Worm (Caenorhabditis elegans): ENCODE measurements around the gene F02C12.2.
A peak's percentile ranks its signal among the peaks of the same experiment; 100 is the strongest.

F02C12.2 gene

ce11 chrX:13401311-13401710, 2.2 kb upstream of the F02C12.2 start (continued):
- peak; percentile 24 for TF ChIP-seq ztf-7 (tag; optimal IDR thresholded peaks at IDR 0.05)
- no peak for TF ChIP-seq pqm-1 (tag; optimal IDR thresholded peaks at IDR 0.05)
- TF ChIP-seq nhr-48 (tag; optimal IDR thresholded peaks at IDR 0.05): no peak
- TF ChIP-seq nhr-25 (tag; optimal IDR thresholded peaks at IDR 0.05; ENCODE audit: borderline replicate concordance, insufficient read depth): no peak
- peak; percentile 55; the same call in 1 of the 2 replicates for TF ChIP-seq dmd-6 (GFP tag; IDR thresholded peaks at IDR 0.05)
- no peak for TF ChIP-seq F37D6.2 (tag; optimal IDR thresholded peaks at IDR 0.05)
- no peak for TF ChIP-seq saeg-2 (GFP tag; IDR thresholded peaks at IDR 0.05)
- TF ChIP-seq fos-1 (tag; optimal IDR thresholded peaks at IDR 0.05): no peak
- peak; percentile 37 for TF ChIP-seq mep-1 (tag; optimal IDR thresholded peaks at IDR 0.05)
- no peak for TF ChIP-seq zip-11 (GFP tag; IDR thresholded peaks at IDR 0.05)
- 0 out of 2 replicates have a peak, but pooled peaks have one; percentile 25 for TF ChIP-seq hmg-1.1 (GFP tag; IDR thresholded peaks at IDR 0.05)
- TF ChIP-seq D1046.2 (GFP tag; IDR thresholded peaks at IDR 0.05): no peak
- no peak for TF ChIP-seq lin-1 (GFP tag; IDR thresholded peaks at IDR 0.05)
- TF ChIP-seq hlh-11 (tag; optimal IDR thresholded peaks at IDR 0.05): peak; percentile 52
- TF ChIP-seq ceh-32 (tag; optimal IDR thresholded peaks at IDR 0.05; ENCODE audit: poor library complexity): no peak
- TF ChIP-seq nhr-41 (GFP tag; IDR thresholded peaks at IDR 0.05): no peak
- no peak for TF ChIP-seq sdz-12 (GFP tag; optimal IDR thresholded peaks at IDR 0.05)
- TF ChIP-seq mes-2 (tag; optimal IDR thresholded peaks at IDR 0.05; ENCODE audit: poor library complexity, severe bottlenecking): peak; percentile 36
- peak in 1 of 2 experiments; percentile 26 for TF ChIP-seq daf-16 (GFP tag; optimal IDR thresholded peaks at IDR 0.05)
- peak; percentile 89 for TF ChIP-seq daf-16 (tag; optimal IDR thresholded peaks at IDR 0.05)
- no peak for TF ChIP-seq lin-13 (GFP tag; optimal IDR thresholded peaks at IDR 0.05)
- no peak for TF ChIP-seq ctbp-1 (GFP tag; IDR thresholded peaks at IDR 0.05)
- no peak for TF ChIP-seq lim-7 (GFP tag; IDR thresholded peaks at IDR 0.05)
- TF ChIP-seq skn-1 (tag; optimal IDR thresholded peaks at IDR 0.05): no peak
- TF ChIP-seq nhr-111 (GFP tag; optimal IDR thresholded peaks at IDR 0.05): no peak
- no peak for TF ChIP-seq ceh-20 (GFP tag; IDR thresholded peaks at IDR 0.05)
- no peak for TF ChIP-seq madf-9 (GFP tag; conservative IDR thresholded peaks at IDR 0.05)
- no peak for TF ChIP-seq lin-39 (tag; optimal IDR thresholded peaks at IDR 0.05)
- TF ChIP-seq nhr-10 (tag; optimal IDR thresholded peaks at IDR 0.05): no peak
- TF ChIP-seq nhr-42 (GFP tag; IDR thresholded peaks at IDR 0.05): no peak
- peak; percentile 44 for TF ChIP-seq nhr-77 (tag; optimal IDR thresholded peaks at IDR 0.05)
- TF ChIP-seq attf-4 (tag; optimal IDR thresholded peaks at IDR 0.05): no peak
- TF ChIP-seq spr-3 (GFP tag; optimal IDR thresholded peaks at IDR 0.05): no peak
- TF ChIP-seq lin-15B (tag; optimal IDR thresholded peaks at IDR 0.05): no peak
- no peak for TF ChIP-seq unc-62 (GFP tag; optimal IDR thresholded peaks at IDR 0.05 in 1 of 2)
- TF ChIP-seq unc-62 (tag; optimal IDR thresholded peaks at IDR 0.05): no peak
- no peak for TF ChIP-seq egl-43 (GFP tag; IDR thresholded peaks at IDR 0.05)
- TF ChIP-seq spr-1 (tag; optimal IDR thresholded peaks at IDR 0.05): no peak
- TF ChIP-seq nhr-6 (tag; optimal IDR thresholded peaks at IDR 0.05): no peak
- TF ChIP-seq ZK337.2 (GFP tag; IDR thresholded peaks at IDR 0.05): no peak
- peak; percentile 69 for TF ChIP-seq dve-1 (tag; optimal IDR thresholded peaks at IDR 0.05; ENCODE audit: insufficient read depth)
- TF ChIP-seq unc-130 (GFP tag; optimal IDR thresholded peaks at IDR 0.05): no peak
- TF ChIP-seq pha-4 (GFP tag; IDR thresholded peaks at IDR 0.05): no peak
- TF ChIP-seq pha-4 (tag; optimal IDR thresholded peaks at IDR 0.05): peak; percentile 64
- no peak for TF ChIP-seq lsy-2 (tag; optimal IDR thresholded peaks at IDR 0.05)
- no peak for TF ChIP-seq tag-97 (GFP tag; IDR thresholded peaks at IDR 0.05)

Measured in whole organism, L4 larva.